Worm (Caenorhabditis elegans): Measurements from ENCODE around the gene ZK783.7.

DNA sequence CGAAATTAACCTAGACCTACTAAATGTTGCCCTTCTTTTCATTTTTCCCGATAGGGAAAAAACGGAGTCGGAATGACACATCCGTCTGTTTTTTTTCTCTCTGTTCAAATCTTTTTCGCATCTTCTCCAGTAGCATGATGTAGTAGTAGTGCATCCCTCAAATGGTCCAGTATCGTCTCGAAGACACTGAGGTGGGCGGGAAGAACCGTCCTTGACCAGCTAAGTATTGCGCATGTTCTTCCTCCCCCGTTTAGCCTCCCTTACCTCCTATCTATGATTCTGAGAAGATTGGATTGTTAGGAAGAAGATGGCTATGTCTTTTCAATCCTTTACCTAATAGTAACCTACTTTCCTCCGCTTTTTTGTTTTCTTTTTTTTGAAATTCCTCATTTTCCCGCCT, 33.6 kb upstream of the ZK783.7 start:
- TF ChIP-seq ztf-22 (GFP tag; optimal IDR thresholded peaks at IDR 0.05) = no peak
- TF ChIP-seq egl-44 (GFP tag; IDR thresholded peaks at IDR 0.05) = no peak
- no peak for TF ChIP-seq sea-2 (GFP tag; IDR thresholded peaks at IDR 0.05)
- TF ChIP-seq C06A6.2 (GFP tag; conservative IDR thresholded peaks at IDR 0.05) = no peak
- no peak for TF ChIP-seq B0019.2 (GFP tag; conservative IDR thresholded peaks at IDR 0.05)
- TF ChIP-seq fkh-3 (tag; optimal IDR thresholded peaks at IDR 0.05) = no peak
- no peak for TF ChIP-seq tbp1 (GFP tag; optimal IDR thresholded peaks at IDR 0.05)
- TF ChIP-seq bed-1 (GFP tag; IDR thresholded peaks at IDR 0.05) = no peak
- no peak for TF ChIP-seq ceh-91 (GFP tag; IDR thresholded peaks at IDR 0.05)
- no peak for TF ChIP-seq Y53G8AR.9 (GFP tag; conservative IDR thresholded peaks at IDR 0.05)
- TF ChIP-seq Y79H2A.3 (GFP tag; conservative IDR thresholded peaks at IDR 0.05) = no peak
- TF ChIP-seq unc-62 (GFP tag; optimal IDR thresholded peaks at IDR 0.05) = no peak
- no peak for TF ChIP-seq snpc-4 (GFP tag; optimal IDR thresholded peaks at IDR 0.05)
- TF ChIP-seq snpc-4 (tag; optimal IDR thresholded peaks at IDR 0.05) = no peak
